Fruit fly (Drosophila melanogaster): ENCODE measurements around the gene LysE.

LysE gene

dm6 chr3L:1169617-1170016, 43.0 kb upstream of the LysE start (continued):
- TF ChIP-seq CG11504 (tag; optimal IDR thresholded peaks at IDR 0.05) (peak; percentile 31), psq (GFP tag; optimal IDR thresholded peaks at IDR 0.05) (no peak), CG33557 (GFP tag; optimal IDR thresholded peaks at IDR 0.05) (no peak), E2f1 (GFP tag; IDR thresholded peaks at IDR 0.05) (no peak), chm (GFP tag; IDR thresholded peaks at IDR 0.05) (no peak), tap (tag; optimal IDR thresholded peaks at IDR 0.05) (peak; percentile 7), Jarid2 (GFP tag; optimal IDR thresholded peaks at IDR 0.05) (peak; percentile 17), CG4282 (GFP tag; optimal IDR thresholded peaks at IDR 0.05) (no peak), CG9727 (GFP tag; optimal IDR thresholded peaks at IDR 0.05) (peak; percentile 24), so (GFP tag; IDR thresholded peaks at IDR 0.05) (no peak), CG6765 (GFP tag; optimal IDR thresholded peaks at IDR 0.05) (peak; percentile 9), lilli (GFP tag; optimal IDR thresholded peaks at IDR 0.05) (no peak), HmgZ (tag; optimal IDR thresholded peaks at IDR 0.05) (no peak), ranshi (GFP tag; IDR thresholded peaks at IDR 0.05) (no peak), Asciz (GFP tag; optimal IDR thresholded peaks at IDR 0.05) (peak; percentile 50), CG12299 (tag; optimal IDR thresholded peaks at IDR 0.05) (no peak), caup (GFP tag; optimal IDR thresholded peaks at IDR 0.05; ENCODE audit: severe bottlenecking) (peak; percentile 5), her (GFP tag; optimal IDR thresholded peaks at IDR 0.05) (no peak), CG8765 (GFP tag; IDR thresholded peaks at IDR 0.05) (no peak), exex (tag; optimal IDR thresholded peaks at IDR 0.05) (peak; percentile 95), CG12391 (tag; optimal IDR thresholded peaks at IDR 0.05) (no peak), CG9817 (tag; optimal IDR thresholded peaks at IDR 0.05) (no peak), CoRest (tag; optimal IDR thresholded peaks at IDR 0.05) (no peak), gce (GFP tag; IDR thresholded peaks at IDR 0.05) (no peak), pita (GFP tag; optimal IDR thresholded peaks at IDR 0.05) (no peak), onecut (GFP tag; IDR thresholded peaks at IDR 0.05) (no peak), ci (GFP tag; IDR thresholded peaks at IDR 0.05) (0 out of 3 replicates have a peak, but pooled peaks have one; percentile 28), pan (optimal IDR thresholded peaks at IDR 0.05) (no peak), pan (GFP tag; optimal IDR thresholded peaks at IDR 0.05 in 1 of 2, IDR thresholded peaks at IDR 0.05 in 1 of 2) (no peak), CG3407 (GFP tag; optimal IDR thresholded peaks at IDR 0.05) (no peak), CG2678 (tag; optimal IDR thresholded peaks at IDR 0.05) (peak; percentile 59), CG31388 (GFP tag; optimal IDR thresholded peaks at IDR 0.05) (no peak), fd96Cb (tag; optimal IDR thresholded peaks at IDR 0.05) (no peak), Ssrp (tag; optimal IDR thresholded peaks at IDR 0.05) (no peak), CG34376 (GFP tag; optimal IDR thresholded peaks at IDR 0.05) (peak; percentile 55), Meics (GFP tag; optimal IDR thresholded peaks at IDR 0.05) (peak; percentile 22), CG10565 (GFP tag; optimal IDR thresholded peaks at IDR 0.05) (no peak), grau (tag; optimal IDR thresholded peaks at IDR 0.05) (no peak), CG31441 (GFP tag; IDR thresholded peaks at IDR 0.05) (peak; percentile 39; the same call in 1 of the 2 replicates), CG10321 (GFP tag; IDR thresholded peaks at IDR 0.05) (no peak), HLH3B (GFP tag; IDR thresholded peaks at IDR 0.05) (no peak), dimm (GFP tag; IDR thresholded peaks at IDR 0.05) (no peak), CG9797 (GFP tag; optimal IDR thresholded peaks at IDR 0.05) (no peak), CG7357 (GFP tag; IDR thresholded peaks at IDR 0.05) (no peak), row (GFP tag; IDR thresholded peaks at IDR 0.05) (peak; percentile 28; the same call in 1 of the 3 replicates), CG3838 (GFP tag; optimal IDR thresholded peaks at IDR 0.05) (no peak), bsh (GFP tag; optimal IDR thresholded peaks at IDR 0.05) (peak in 1 of 2 experiments; percentile 3), run (tag; optimal IDR thresholded peaks at IDR 0.05) (peak; percentile 31), HLHmδ (GFP tag; optimal IDR thresholded peaks at IDR 0.05) (no peak), CG9215 (GFP tag; IDR thresholded peaks at IDR 0.05) (no peak), kni (GFP tag; optimal IDR thresholded peaks at IDR 0.05) (no peak)
